Fruit fly (Drosophila melanogaster) whole organism, prepupa: ENCODE results near the gene Acsf3.

Experiments
- CG10631 ChIP-seq: fragments of 200-800 bp; sonication (Bioruptor generic); optimal IDR thresholded peaks from 2 replicates; lab custom pipeline; 2016; ENCODE audit warnings: missing biosample characterization, missing genetic modification characterization
- CG11294 ChIP-seq: fragments of 200-800 bp; sonication (Bioruptor generic); IDR thresholded peaks from 2 replicates; pipeline ENCODE4 v1.3.6; 2022; ENCODE audit warnings: missing biosample characterization, missing genetic modification characterization
- CG11762 ChIP-seq: fragments of 200-800 bp; sonication (Bioruptor generic); optimal IDR thresholded peaks from 3 replicates; lab custom pipeline; 2016; ENCODE audit warnings: missing biosample characterization, missing genetic modification characterization; ENCODE audit not compliant: insufficient read depth
- CG15336 ChIP-seq: fragments of 200-800 bp; sonication (Bioruptor generic); IDR thresholded peaks from 2 replicates; pipeline ENCODE4 v1.3.6; 2022; ENCODE audit warnings: missing biosample characterization, missing genetic modification characterization
- CG1621 ChIP-seq: fragments of 200-800 bp; sonication (Bioruptor generic); optimal IDR thresholded peaks from 3 replicates; lab custom pipeline; 2018; ENCODE audit warnings: missing biosample characterization, mild to moderate bottlenecking, missing genetic modification characterization
- CG16779 ChIP-seq: fragments of 200-800 bp; sonication (Bioruptor generic); optimal IDR thresholded peaks from 3 replicates; lab custom pipeline; 2017; ENCODE audit warnings: missing biosample characterization, mild to moderate bottlenecking, missing genetic modification characterization
- CG3032 ChIP-seq: fragments of 200-800 bp; optimal IDR thresholded peaks from 2 replicates; lab custom pipeline; 2019; ENCODE audit warnings: missing biosample characterization, mild to moderate bottlenecking, missing genetic modification characterization, moderate library complexity
- CG31627 ChIP-seq: fragments of 200-800 bp; sonication (Bioruptor generic); optimal IDR thresholded peaks from 3 replicates; lab custom pipeline; 2016; ENCODE audit warnings: missing biosample characterization, missing genetic modification characterization
- CG32006 ChIP-seq: fragments of 200-800 bp; sonication (Bioruptor generic); optimal IDR thresholded peaks from 3 replicates; lab custom pipeline; 2017; ENCODE audit warnings: missing biosample characterization, mild to moderate bottlenecking, missing genetic modification characterization
- CG34406 ChIP-seq: fragments of 200-800 bp; sonication (Bioruptor generic); optimal IDR thresholded peaks from 3 replicates; lab custom pipeline; 2016; ENCODE audit warnings: missing biosample characterization, missing genetic modification characterization
- CG6163 ChIP-seq: fragments of 200-800 bp; sonication (Bioruptor generic); IDR thresholded peaks from 3 replicates; pipeline ENCODE4 v1.3.6; 2022; ENCODE audit warnings: missing biosample characterization, missing genetic modification characterization
- CG6276 ChIP-seq: fragments of 200-800 bp; sonication (Bioruptor generic); optimal IDR thresholded peaks from 2 replicates; lab custom pipeline; 2017; ENCODE audit warnings: missing biosample characterization, mild to moderate bottlenecking, missing genetic modification characterization
- CG6792 ChIP-seq: fragments of 200-800 bp; sonication (Bioruptor generic); optimal IDR thresholded peaks from 3 replicates; lab custom pipeline; 2016; ENCODE audit warnings: missing biosample characterization, missing genetic modification characterization
- CG6808 ChIP-seq: fragments of 200-800 bp; sonication (Bioruptor generic); optimal IDR thresholded peaks from 3 replicates; lab custom pipeline; 2017; ENCODE audit warnings: missing biosample characterization, missing genetic modification characterization, mild to moderate bottlenecking, moderate library complexity, missing genetic modification reagents
- CG7368 ChIP-seq: fragments of 200-800 bp; sonication (Bioruptor generic); optimal IDR thresholded peaks from 3 replicates; lab custom pipeline; 2016; ENCODE audit warnings: missing biosample characterization, missing genetic modification characterization
- CG8119 ChIP-seq: fragments of 200-800 bp; sonication (Bioruptor generic); IDR thresholded peaks from 3 replicates; pipeline ENCODE4 v1.3.6; 2022; ENCODE audit warnings: missing biosample characterization, missing genetic modification characterization
- CG8319 ChIP-seq: fragments of 200-800 bp; sonication (Bioruptor generic); optimal IDR thresholded peaks from 3 replicates; lab custom pipeline; 2016; ENCODE audit warnings: missing biosample characterization, missing genetic modification characterization
- CG8632 ChIP-seq: fragments of 200-800 bp; sonication (Bioruptor generic); optimal IDR thresholded peaks from 3 replicates; lab custom pipeline; 2016; ENCODE audit warnings: missing biosample characterization, missing genetic modification characterization
- CG9139 ChIP-seq: fragments of 200-800 bp; sonication (Bioruptor generic); optimal IDR thresholded peaks from 3 replicates; lab custom pipeline; 2017; ENCODE audit warnings: missing biosample characterization, mild to moderate bottlenecking, missing genetic modification characterization
- Eip78C ChIP-seq: fragments of 200-800 bp; sonication (Bioruptor generic); peaks from one replicate; lab custom pipeline; 2016; ENCODE audit warnings: missing biosample characterization, missing genetic modification characterization
- Eip93F ChIP-seq: fragments of 200-800 bp; sonication (Bioruptor generic); optimal IDR thresholded peaks from 2 replicates; lab custom pipeline; 2016; ENCODE audit warnings: missing biosample characterization, mild to moderate bottlenecking, missing genetic modification characterization
- Ets21C ChIP-seq: fragments of 200-800 bp; sonication (Bioruptor generic); optimal IDR thresholded peaks from 3 replicates; lab custom pipeline; 2016; ENCODE audit warnings: missing biosample characterization, missing genetic modification characterization
- Ets96B ChIP-seq: fragments of 200-800 bp; optimal IDR thresholded peaks from 2 replicates; lab custom pipeline; 2019; ENCODE audit warnings: missing biosample characterization, mild to moderate bottlenecking, missing genetic modification characterization, moderate library complexity
- Gug ChIP-seq: fragments of 200-800 bp; sonication (Bioruptor generic); IDR thresholded peaks from 2 replicates; pipeline ENCODE4 v1.3.6; 2022; ENCODE audit warnings: missing biosample characterization, missing genetic modification characterization
- Hr38 ChIP-seq: sonication (Bioruptor generic); optimal IDR thresholded peaks from 2 replicates; lab custom pipeline; 2016; ENCODE audit warnings: missing biosample characterization, missing genetic modification characterization
- Hr4 ChIP-seq: fragments of 200-800 bp; sonication (Bioruptor generic); optimal IDR thresholded peaks from 3 replicates; lab custom pipeline; 2016; ENCODE audit warnings: missing biosample characterization, missing genetic modification characterization
- Lpt ChIP-seq: fragments of 200-800 bp; sonication (Bioruptor generic); optimal IDR thresholded peaks from 3 replicates; lab custom pipeline; 2016; ENCODE audit warnings: missing biosample characterization, missing genetic modification characterization
- Met ChIP-seq: fragments of 200-800 bp; sonication (Bioruptor generic); optimal IDR thresholded peaks from 3 replicates; lab custom pipeline; 2016; ENCODE audit warnings: missing biosample characterization, missing genetic modification characterization
- OdsH ChIP-seq: fragments of 200-800 bp; sonication (Bioruptor generic); optimal IDR thresholded peaks from 3 replicates; lab custom pipeline; 2016; ENCODE audit warnings: missing biosample characterization, missing genetic modification characterization
- Smox ChIP-seq: fragments of 200-800 bp; sonication (Bioruptor generic); optimal IDR thresholded peaks from 3 replicates; lab custom pipeline; 2016; ENCODE audit warnings: missing biosample characterization, missing genetic modification characterization
- Sox15 ChIP-seq: fragments of 200-800 bp; sonication (Bioruptor generic); optimal IDR thresholded peaks from 3 replicates; lab custom pipeline; 2016; ENCODE audit warnings: missing biosample characterization, missing genetic modification characterization
- achi ChIP-seq: fragments of 200-800 bp; sonication (Bioruptor generic); optimal IDR thresholded peaks from 3 replicates; lab custom pipeline; 2016; ENCODE audit warnings: missing biosample characterization, missing genetic modification characterization
- dac ChIP-seq: fragments of 200-800 bp; sonication (Bioruptor generic); optimal IDR thresholded peaks from 2 replicates; lab custom pipeline; 2017; ENCODE audit warnings: missing biosample characterization, mild to moderate bottlenecking, missing genetic modification characterization
- eg ChIP-seq: fragments of 200-800 bp; sonication (Bioruptor generic); IDR thresholded peaks from 3 replicates; pipeline ENCODE4 v1.3.6; 2022; ENCODE audit warnings: missing biosample characterization, missing genetic modification characterization
- fd59A ChIP-seq: fragments of 200-800 bp; sonication (Bioruptor generic); optimal IDR thresholded peaks from 2 replicates; lab custom pipeline; 2017; ENCODE audit warnings: missing biosample characterization, mild to moderate bottlenecking, missing genetic modification characterization, missing genetic modification reagents
- fd85E ChIP-seq: fragments of 200-800 bp; sonication (Bioruptor generic); optimal IDR thresholded peaks from 3 replicates; lab custom pipeline; 2016; ENCODE audit warnings: missing biosample characterization, missing genetic modification characterization
- fkh ChIP-seq: fragments of 200-800 bp; sonication (Bioruptor generic); optimal IDR thresholded peaks from 3 replicates; lab custom pipeline; 2017; ENCODE audit warnings: missing biosample characterization, mild to moderate bottlenecking, missing genetic modification characterization, moderate library complexity
- lz ChIP-seq: fragments of 200-800 bp; sonication (Bioruptor generic); optimal IDR thresholded peaks from 3 replicates; lab custom pipeline; 2016; ENCODE audit warnings: missing biosample characterization, missing genetic modification characterization
- net ChIP-seq: fragments of 200-800 bp; sonication (Bioruptor generic); optimal IDR thresholded peaks from 3 replicates; lab custom pipeline; 2016; ENCODE audit warnings: missing biosample characterization, missing genetic modification characterization
- pdm3 ChIP-seq: fragments of 200-800 bp; sonication (Bioruptor generic); optimal IDR thresholded peaks from 3 replicates; lab custom pipeline; 2016; ENCODE audit warnings: missing biosample characterization, missing genetic modification characterization
- salr ChIP-seq, 2 experiments: fragments of 200-800 bp; sonication (Bioruptor generic); optimal IDR thresholded peaks; 3 replicates each; lab custom pipeline; 2016 to 2018; ENCODE audit warnings: missing biosample characterization in 2 of 2, missing genetic modification characterization in 2 of 2, mild to moderate bottlenecking in 1 of 2
- ss ChIP-seq, 2 experiments: fragments of 200-800 bp; sonication (Bioruptor generic); optimal IDR thresholded peaks; 2 replicates in 1 of 2; 3 replicates in 1 of 2; lab custom pipeline; 2017 to 2018; ENCODE audit warnings: mild to moderate bottlenecking in 2 of 2, missing biosample characterization in 2 of 2, missing genetic modification characterization in 2 of 2, moderate library complexity in 1 of 2
- svp ChIP-seq: fragments of 200-800 bp; sonication (Bioruptor generic); peaks from one replicate; lab custom pipeline; 2016; ENCODE audit warnings: missing biosample characterization, missing genetic modification characterization
- topi ChIP-seq: fragments of 200-800 bp; sonication (Bioruptor generic); optimal IDR thresholded peaks from 3 replicates; lab custom pipeline; 2016; ENCODE audit warnings: missing biosample characterization, missing genetic modification characterization
- vri ChIP-seq: fragments of 200-800 bp; sonication (Bioruptor generic); optimal IDR thresholded peaks from 3 replicates; lab custom pipeline; 2016; ENCODE audit warnings: missing biosample characterization, mild to moderate bottlenecking, missing genetic modification characterization

Gene Acsf3

dm6 chrX:7290811-7291515 lies 37.9 kb upstream of the Acsf3 start, which contains the start of gene unc-119 (continued):
- TF ChIP-seq ss (GFP tag; optimal IDR thresholded peaks at IDR 0.05; lab: Kevin White, UChicago) (peak; percentile 86), Smox (GFP tag; lab: Kevin White, UChicago) (no peak), CG3032 (tag; lab: Kevin White, UChicago) (peak; percentile 28), CG8632 (no peak), CG6808 (GFP tag; lab: Kevin White, UChicago) (peak; percentile 79), CG11294 (GFP tag; lab: Robert Waterston, UW) (no peak), CG9139 (peak; percentile 70), CG8319 (GFP tag; lab: Kevin White, UChicago) (no peak), CG16779 (tag; lab: Kevin White, UChicago) (peak; percentile 48), CG7368 (GFP tag; lab: Kevin White, UChicago) (no peak), CG15336 (GFP tag; lab: Robert Waterston, UW) (peak; percentile 25; the same call in 1 of the 2 replicates), CG6276 (GFP tag; lab: Kevin White, UChicago) (peak; percentile 57), fkh (GFP tag; lab: Kevin White, UChicago) (no peak), Gug (GFP tag; lab: Robert Waterston, UW) (no peak), Hr4 (no peak), Ets96B (peak; percentile 15), net (GFP tag; lab: Kevin White, UChicago) (peak; percentile 24), CG31627 (GFP tag; lab: Kevin White, UChicago) (no peak), Lpt (GFP tag; lab: Kevin White, UChicago) (no peak), CG34406 (GFP tag; lab: Kevin White, UChicago) (peak; percentile 6)
- TF ChIP-seq, all 60 proteins: peak for 23

dm6 chrX:7291850-7292499 lies 36.9 kb upstream of the Acsf3 start:
- TF ChIP-seq Gug (GFP tag; lab: Robert Waterston, UW): peak; percentile 39; the same call in 1 of the 2 replicates
- TF ChIP-seq Eip93F: no peak
- peak; percentile 77 for TF ChIP-seq topi
- TF ChIP-seq CG34406 (GFP tag; lab: Kevin White, UChicago): peak; percentile 74
- peak; percentile 16 for TF ChIP-seq Ets21C
- peak; percentile 76 for TF ChIP-seq Lpt (GFP tag; lab: Kevin White, UChicago)
- TF ChIP-seq CG6163 (GFP tag; lab: Robert Waterston, UW): peak; percentile 81; the same call in 2 of the 3 replicates
- TF ChIP-seq fd59A: peak; percentile 72
- TF ChIP-seq CG8632: peak; percentile 72
- peak; percentile 90 for TF ChIP-seq svp (GFP tag; lab: Kevin White, UChicago)
- peak; percentile 51 for TF ChIP-seq CG8319 (GFP tag; lab: Kevin White, UChicago)
- peak; percentile 80 for TF ChIP-seq CG32006 (GFP tag; lab: Kevin White, UChicago)
- TF ChIP-seq CG6792: peak; percentile 75
- TF ChIP-seq Eip78C (GFP tag; lab: Kevin White, UChicago): peak; percentile 97
- peak; percentile 4 for TF ChIP-seq fd85E
- peak; percentile 65 for TF ChIP-seq Hr4
- TF ChIP-seq net (GFP tag; lab: Kevin White, UChicago): peak; percentile 78
- no peak for TF ChIP-seq fkh (GFP tag; lab: Kevin White, UChicago)
- TF ChIP-seq ss (GFP tag; optimal IDR thresholded peaks at IDR 0.05; lab: Kevin White, UChicago): peak; percentile 86 to 88
- TF ChIP-seq CG8119 (GFP tag; lab: Robert Waterston, UW): peak; percentile 82
- peak; percentile 80 for TF ChIP-seq Met (GFP tag; lab: Kevin White, UChicago)
- peak; percentile 81 for TF ChIP-seq achi (GFP tag; lab: Kevin White, UChicago)
- peak; percentile 54 to 79 for TF ChIP-seq salr (GFP tag; optimal IDR thresholded peaks at IDR 0.05; lab: Kevin White, UChicago)
- peak; percentile 59; the same call in 2 of the 3 replicates for TF ChIP-seq eg (GFP tag; lab: Robert Waterston, UW)
- peak; percentile 48 for TF ChIP-seq CG31627 (GFP tag; lab: Kevin White, UChicago)
- TF ChIP-seq pdm3 (GFP tag; lab: Kevin White, UChicago): peak; percentile 81
- TF ChIP-seq CG9139: peak; percentile 81
- TF ChIP-seq Smox (GFP tag; lab: Kevin White, UChicago): peak; percentile 74
- TF ChIP-seq CG1621 (tag; lab: Kevin White, UChicago): peak; percentile 61
- peak; percentile 68 for TF ChIP-seq lz (GFP tag; lab: Kevin White, UChicago)
- TF ChIP-seq Sox15 (GFP tag; lab: Kevin White, UChicago): peak; percentile 27
- peak; percentile 83 for TF ChIP-seq OdsH (GFP tag; lab: Kevin White, UChicago)
- no peak for TF ChIP-seq Hr38 (GFP tag; lab: Kevin White, UChicago)
- peak; percentile 36 for TF ChIP-seq dac (GFP tag; lab: Kevin White, UChicago)
- TF ChIP-seq CG10631 (GFP tag; lab: Kevin White, UChicago): peak; percentile 85
- TF ChIP-seq vri (GFP tag; lab: Kevin White, UChicago): peak; percentile 53
- peak; percentile 53 for TF ChIP-seq CG11762 (GFP tag; lab: Kevin White, UChicago)
